Worm (Caenorhabditis elegans) whole organism, L1 larva: ENCODE data around the gene ZK1307.4.

Experiments used
- ama-1 ChIP-seq: fragments of 150-350 bp; optimal IDR thresholded peaks from 2 replicates; lab custom pipeline; 2014
- ceh-90 ChIP-seq: sonication (generic microtip); optimal IDR thresholded peaks from 2 replicates; lab custom pipeline; 2016; ENCODE audit warnings: missing genetic modification characterization, missing compliant biosample characterization
- efl-1 ChIP-seq, 4 experiments: fragments of 150-350 bp; optimal IDR thresholded peaks in 3 of 4; peaks in 1 of 4; 1 replicate in 1 of 4; 2 replicates in 3 of 4; lab custom pipeline; 2014; ENCODE audit warnings: missing biosample characterization in 2 of 4, missing genetic modification characterization in 2 of 4, missing genetic modification reagents in 2 of 4
- fkh-10 ChIP-seq: sonication (generic microtip); optimal IDR thresholded peaks from 2 replicates; lab custom pipeline; 2017; ENCODE audit warnings: missing biosample characterization, missing genetic modification reagents, missing genetic modification characterization
- lin-39 ChIP-seq: fragments of 150-350 bp; optimal IDR thresholded peaks from 2 replicates; lab custom pipeline; 2014; ENCODE audit warnings: missing biosample characterization, missing genetic modification reagents, missing genetic modification characterization
- mdl-1 ChIP-seq, 2 experiments: fragments of 150-350 bp; optimal IDR thresholded peaks; 2 replicates each; lab custom pipeline; 2014 to 2017; ENCODE audit warnings: missing biosample characterization in 2 of 2, missing genetic modification characterization in 2 of 2, inconsistent platforms in 1 of 2
- nhr-11 ChIP-seq: fragments of 150-350 bp; optimal IDR thresholded peaks from 2 replicates; lab custom pipeline; 2014; ENCODE audit warnings: missing biosample characterization, missing genetic modification characterization
- nhr-237 ChIP-seq: fragments of 150-350 bp; optimal IDR thresholded peaks from 2 replicates; lab custom pipeline; 2014; ENCODE audit warnings: missing biosample characterization, missing genetic modification characterization
- nhr-28 ChIP-seq: fragments of 150-350 bp; optimal IDR thresholded peaks from 2 replicates; lab custom pipeline; 2014; ENCODE audit warnings: missing biosample characterization, missing genetic modification characterization
- nhr-77 ChIP-seq: fragments of 150-350 bp; optimal IDR thresholded peaks from 2 replicates; lab custom pipeline; 2014; ENCODE audit warnings: missing biosample characterization, missing genetic modification characterization
- snpc-4 ChIP-seq: fragments of 150-350 bp; optimal IDR thresholded peaks from 2 replicates; lab custom pipeline; 2014; ENCODE audit warnings: missing biosample characterization, missing genetic modification characterization
- ztf-11 ChIP-seq, 2 experiments: sonication (generic microtip); optimal IDR thresholded peaks; 2 replicates each; lab custom pipeline; 2016 to 2017; ENCODE audit warnings: missing genetic modification characterization in 2 of 2, missing biosample characterization in 1 of 2, missing compliant biosample characterization in 1 of 2
- ztf-4 ChIP-seq: fragments of 150-350 bp; optimal IDR thresholded peaks from 2 replicates; lab custom pipeline; 2014; ENCODE audit warnings: missing biosample characterization, missing genetic modification characterization

- TF ChIP-seq mdl-1 (tag; optimal IDR thresholded peaks at IDR 0.05; lab: Kevin White, UChicago) (no peak), ama-1 (lab: Kevin White, UChicago) (no peak), fkh-10 (GFP tag; lab: Kevin White, UChicago) (no peak), efl-1 (optimal IDR thresholded peaks at IDR 0.05; lab: Kevin White, UChicago) (no peak), efl-1 (GFP tag; optimal IDR thresholded peaks at IDR 0.05 in 1 of 2; lab: Kevin White, UChicago) (no peak), lin-39 (tag; lab: Kevin White, UChicago) (no peak), ceh-90 (tag; lab: Kevin White, UChicago) (no peak), nhr-237 (no peak), ztf-11 (tag; optimal IDR thresholded peaks at IDR 0.05; lab: Kevin White, UChicago) (no peak), nhr-77 (tag; lab: Kevin White, UChicago) (no peak), snpc-4 (tag; lab: Kevin White, UChicago) (no peak), ztf-4 (tag; lab: Kevin White, UChicago) (no peak), nhr-11 (no peak), nhr-28 (tag; lab: Kevin White, UChicago) (no peak)
These were observed 44.5 kb downstream of the ZK1307.4 start for ce11 chrII:9607137-9607536.
